Worm (Caenorhabditis elegans) whole organism, L4 larva: ENCODE measurements around the gene dlc-2.

Experiments
- ama-1 ChIP-seq: fragments of 150-350 bp; optimal IDR thresholded peaks from 2 replicates; lab custom pipeline; 2014; ENCODE audit warnings: inconsistent platforms, mixed read lengths
- ceh-28 ChIP-seq: fragments of 150-350 bp; optimal IDR thresholded peaks from 2 replicates; lab custom pipeline; 2014; ENCODE audit warnings: missing biosample characterization, missing genetic modification reagents, missing genetic modification characterization
- ceh-32 ChIP-seq: sonication (generic microtip); optimal IDR thresholded peaks from 2 replicates; lab custom pipeline; 2016; ENCODE audit warnings: mild to moderate bottlenecking, missing genetic modification characterization, missing compliant biosample characterization; ENCODE audit not compliant: poor library complexity
- hif-1 ChIP-seq, 2 experiments: sonication (generic microtip); optimal IDR thresholded peaks; 2 replicates each; lab custom pipeline; 2016 to 2017; ENCODE audit warnings: missing compliant biosample characterization in 2 of 2, missing genetic modification characterization in 2 of 2, missing genetic modification reagents in 2 of 2, missing genotype in 2 of 2, mild to moderate bottlenecking in 1 of 2
- lim-7 ChIP-seq: fragments of 200-800 bp; sonication (Bioruptor generic); IDR thresholded peaks from 2 replicates; pipeline ENCODE4 v1.3.6; 2022; ENCODE audit warnings: missing genetic modification characterization, missing compliant biosample characterization
- lin-15B ChIP-seq: fragments of 150-350 bp; sonication (generic microtip); optimal IDR thresholded peaks from 3 replicates; lab custom pipeline; 2014; ENCODE audit warnings: missing biosample characterization, missing genetic modification characterization
- lin-29 ChIP-seq: fragments of 200-800 bp; sonication (Bioruptor generic); IDR thresholded peaks from 2 replicates; pipeline ENCODE4 v1.3.6; 2022; ENCODE audit warnings: missing genetic modification reagents, missing genetic modification characterization, missing compliant biosample characterization
- nhr-237 ChIP-seq: sonication (generic microtip); optimal IDR thresholded peaks from 2 replicates; lab custom pipeline; 2017; ENCODE audit warnings: missing biosample characterization, missing genetic modification characterization
- nhr-41 ChIP-seq: fragments of 200-800 bp; sonication (Bioruptor generic); IDR thresholded peaks from 2 replicates; pipeline ENCODE4 v1.3.6; 2022; ENCODE audit warnings: missing genetic modification reagents, missing genetic modification characterization, missing compliant biosample characterization
- nhr-77 ChIP-seq: fragments of 150-350 bp; optimal IDR thresholded peaks from 2 replicates; lab custom pipeline; 2014; ENCODE audit warnings: missing biosample characterization, missing genetic modification characterization
- pha-4 ChIP-seq, 2 experiments: fragments of 150-350 bp in 1 of 2; fragments of 200-800 bp in 1 of 2; sonication (Bioruptor generic) in 1 of 2; IDR thresholded peaks in 1 of 2; optimal IDR thresholded peaks in 1 of 2; 2 replicates each; pipeline versions ENCODE4 v1.3.6 to Lab custom; 2014 to 2022; ENCODE audit warnings: missing genetic modification characterization in 2 of 2, missing genetic modification reagents in 2 of 2, missing biosample characterization in 1 of 2, missing compliant biosample characterization in 1 of 2
- snpc-4 ChIP-seq: fragments of 150-350 bp; optimal IDR thresholded peaks from 2 replicates; lab custom pipeline; 2014; ENCODE audit warnings: missing biosample characterization, missing genetic modification characterization
- unc-62 ChIP-seq, 3 experiments: fragments of 150-350 bp in 1 of 3; sonication (generic microtip); optimal IDR thresholded peaks in 2 of 3; peaks in 1 of 3; 1 replicate in 1 of 3; 2 replicates in 2 of 3; lab custom pipeline; 2014 to 2017; ENCODE audit warnings: missing biosample characterization in 3 of 3, missing genetic modification characterization in 3 of 3, missing genetic modification reagents in 3 of 3, missing genotype in 1 of 3
- ztf-11 ChIP-seq: fragments of 150-350 bp; optimal IDR thresholded peaks from 2 replicates; lab custom pipeline; 2014; ENCODE audit warnings: missing biosample characterization, missing genetic modification characterization

DNA sequence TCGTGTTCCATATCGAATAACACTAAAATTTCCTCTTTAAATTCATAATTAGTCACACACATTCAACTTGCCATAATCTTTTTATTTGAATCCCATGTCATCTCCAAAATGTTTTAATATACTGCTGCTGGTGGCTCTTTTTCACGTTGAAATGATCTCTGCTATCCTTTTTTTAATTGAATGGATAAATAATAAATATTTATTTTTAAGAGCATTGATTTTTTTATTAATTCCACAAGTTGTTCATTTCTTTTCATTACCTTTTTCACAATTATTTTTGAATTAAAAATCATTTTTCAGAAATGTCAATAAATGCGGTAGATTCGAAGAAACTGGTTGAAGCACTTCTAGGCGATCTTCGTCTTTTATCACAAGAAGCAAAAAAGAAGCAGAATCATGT, 14.9 kb downstream of the dlc-2 start, which contains the start of gene mon-2:
- TF ChIP-seq ceh-32 (tag; lab: Kevin White, UChicago) (no peak), lin-15B (tag; lab: Kevin White, UChicago) (no peak), ceh-28 (tag; lab: Kevin White, UChicago) (no peak), lim-7 (GFP tag; lab: Robert Waterston, UW) (no peak), nhr-77 (tag; lab: Kevin White, UChicago) (no peak), unc-62 (GFP tag; optimal IDR thresholded peaks at IDR 0.05 in 1 of 2; lab: Kevin White, UChicago) (no peak), unc-62 (tag; optimal IDR thresholded peaks at IDR 0.05; lab: Kevin White, UChicago) (no peak), lin-29 (no peak), ama-1 (no peak), snpc-4 (tag; lab: Kevin White, UChicago) (no peak), pha-4 (GFP tag; IDR thresholded peaks at IDR 0.05; lab: Robert Waterston, UW) (no peak), pha-4 (tag; optimal IDR thresholded peaks at IDR 0.05; lab: Kevin White, UChicago) (no peak), hif-1 (tag; optimal IDR thresholded peaks at IDR 0.05; lab: Kevin White, UChicago) (no peak), nhr-237 (no peak), ztf-11 (tag; lab: Kevin White, UChicago) (no peak), nhr-41 (GFP tag; lab: Robert Waterston, UW) (no peak)
